Worm (Caenorhabditis elegans) whole organism, L1 larva: ENCODE measurements around the gene C01G12.5.

Source experiments
- C04F5.9 ChIP-seq: sonication (generic microtip); optimal IDR thresholded peaks from 2 replicates; lab custom pipeline; 2016; ENCODE audit warnings: missing genetic modification characterization, missing compliant biosample characterization
- C16A3.4 ChIP-seq: fragments of 150-350 bp; optimal IDR thresholded peaks from 2 replicates; lab custom pipeline; 2014; ENCODE audit warnings: missing biosample characterization, missing genetic modification characterization
- alr-1 ChIP-seq: fragments of 200-800 bp; sonication (Bioruptor generic); optimal IDR thresholded peaks from 2 replicates; lab custom pipeline; 2018; ENCODE audit warnings: borderline replicate concordance, mild to moderate bottlenecking, missing genetic modification characterization, missing compliant biosample characterization
- ama-1 ChIP-seq: fragments of 150-350 bp; optimal IDR thresholded peaks from 2 replicates; lab custom pipeline; 2014
- ceh-8 ChIP-seq: fragments of 200-800 bp; sonication (Bioruptor generic); optimal IDR thresholded peaks from 2 replicates; lab custom pipeline; 2018; ENCODE audit warnings: mild to moderate bottlenecking, missing genetic modification characterization, moderate library complexity, missing compliant biosample characterization
- ces-1 ChIP-seq: fragments of 150-350 bp; optimal IDR thresholded peaks from 2 replicates; lab custom pipeline; 2014; ENCODE audit warnings: missing biosample characterization, missing genetic modification reagents, missing genetic modification characterization
- efl-1 ChIP-seq, 4 experiments: fragments of 150-350 bp; optimal IDR thresholded peaks in 3 of 4; peaks in 1 of 4; 1 replicate in 1 of 4; 2 replicates in 3 of 4; lab custom pipeline; 2014; ENCODE audit warnings: missing biosample characterization in 2 of 4, missing genetic modification characterization in 2 of 4, missing genetic modification reagents in 2 of 4
- efl-3 ChIP-seq: fragments of 200-800 bp; sonication (Bioruptor generic); optimal IDR thresholded peaks from 2 replicates; lab custom pipeline; 2018; ENCODE audit warnings: mild to moderate bottlenecking, missing genetic modification characterization, missing compliant biosample characterization
- egl-13 ChIP-seq: sonication (generic microtip); optimal IDR thresholded peaks from 2 replicates; lab custom pipeline; 2016; ENCODE audit warnings: missing genotype, missing genetic modification reagents, missing genetic modification characterization, missing compliant biosample characterization
- egl-27 ChIP-seq, 2 experiments: fragments of 150-350 bp in 1 of 2; sonication (generic microtip); optimal IDR thresholded peaks; 3 replicates each; lab custom pipeline; 2017 to 2018; ENCODE audit warnings: missing biosample characterization in 2 of 2, missing genetic modification characterization in 2 of 2, missing genetic modification reagents in 2 of 2
- fkh-10 ChIP-seq: sonication (generic microtip); optimal IDR thresholded peaks from 2 replicates; lab custom pipeline; 2017; ENCODE audit warnings: missing biosample characterization, missing genetic modification reagents, missing genetic modification characterization
- fkh-8 ChIP-seq: sonication (generic microtip); optimal IDR thresholded peaks from 2 replicates; lab custom pipeline; 2016; ENCODE audit warnings: mild to moderate bottlenecking, missing genetic modification characterization, missing compliant biosample characterization
- fos-1 ChIP-seq: fragments of 150-350 bp; optimal IDR thresholded peaks from 2 replicates; lab custom pipeline; 2014; ENCODE audit warnings: missing biosample characterization, missing genetic modification characterization
- grh-1 ChIP-seq: fragments of 200-800 bp; sonication (Bioruptor generic); IDR thresholded peaks from 2 replicates; pipeline ENCODE4 v1.3.6; 2022; ENCODE audit warnings: missing genetic modification reagents, missing genetic modification characterization, missing compliant biosample characterization
- hlh-17 ChIP-seq: fragments of 200-800 bp; sonication (Bioruptor generic); optimal IDR thresholded peaks from 2 replicates; lab custom pipeline; 2018; ENCODE audit warnings: missing genetic modification characterization, mild to moderate bottlenecking, missing compliant biosample characterization, moderate library complexity, borderline replicate concordance
- hpl-2 ChIP-seq: fragments of 150-350 bp; optimal IDR thresholded peaks from 2 replicates; lab custom pipeline; 2014; ENCODE audit warnings: missing biosample characterization, missing genetic modification reagents, missing genetic modification characterization
- irx-1 ChIP-seq: sonication (generic microtip); optimal IDR thresholded peaks from 2 replicates; lab custom pipeline; 2016; ENCODE audit warnings: missing genetic modification characterization, missing compliant biosample characterization
- jun-1 ChIP-seq: fragments of 150-350 bp; optimal IDR thresholded peaks from 2 replicates; lab custom pipeline; 2014; ENCODE audit warnings: missing biosample characterization, missing genetic modification reagents, missing genetic modification characterization
- lin-13 ChIP-seq: fragments of 150-350 bp; optimal IDR thresholded peaks from 2 replicates; lab custom pipeline; 2014; ENCODE audit warnings: missing biosample characterization, missing genetic modification reagents, missing genetic modification characterization
- lin-14 ChIP-seq: fragments of 200-800 bp; sonication (Bioruptor generic); optimal IDR thresholded peaks from 2 replicates; lab custom pipeline; 2018; ENCODE audit warnings: mild to moderate bottlenecking, missing genetic modification characterization, moderate library complexity, missing compliant biosample characterization
- lin-35 ChIP-seq, 2 experiments: fragments of 150-350 bp; optimal IDR thresholded peaks; 2 replicates each; lab custom pipeline; 2014; ENCODE audit warnings: missing biosample characterization in 2 of 2, missing genetic modification characterization in 2 of 2, missing genetic modification reagents in 2 of 2
- lsy-2 ChIP-seq, 2 experiments: fragments of 150-350 bp; optimal IDR thresholded peaks; 2 replicates each; lab custom pipeline; 2014; ENCODE audit warnings: missing biosample characterization in 2 of 2, missing genetic modification characterization in 2 of 2
- mab-9 ChIP-seq: fragments of 200-800 bp; sonication (Bioruptor generic); IDR thresholded peaks from 2 replicates; pipeline ENCODE4 v1.3.6; 2022; ENCODE audit warnings: missing genetic modification reagents, missing genetic modification characterization, missing compliant biosample characterization
- mdl-1 ChIP-seq, 2 experiments: fragments of 150-350 bp; optimal IDR thresholded peaks; 2 replicates each; lab custom pipeline; 2014 to 2017; ENCODE audit warnings: missing biosample characterization in 2 of 2, missing genetic modification characterization in 2 of 2, inconsistent platforms in 1 of 2
- nhr-19 ChIP-seq: fragments of 200-800 bp; sonication (Bioruptor generic); conservative IDR thresholded peaks from 2 replicates; pipeline ENCODE4 v1.3.6; 2022; ENCODE audit warnings: missing genetic modification characterization, missing compliant biosample characterization
- nhr-20 ChIP-seq: sonication (generic microtip); optimal IDR thresholded peaks from 2 replicates; lab custom pipeline; 2016; ENCODE audit warnings: mild to moderate bottlenecking, missing genetic modification characterization, missing compliant biosample characterization
- nhr-71 ChIP-seq: sonication (generic microtip); optimal IDR thresholded peaks from 2 replicates; lab custom pipeline; 2016; ENCODE audit warnings: mild to moderate bottlenecking, missing genetic modification characterization, moderate library complexity, missing compliant biosample characterization
- nhr-85 ChIP-seq: sonication (generic microtip); peaks from one replicate; lab custom pipeline; 2016; ENCODE audit warnings: missing genetic modification characterization, inconsistent platforms, missing compliant biosample characterization
- nhr-90 ChIP-seq: sonication (generic microtip); optimal IDR thresholded peaks from 2 replicates; lab custom pipeline; 2016; ENCODE audit warnings: mild to moderate bottlenecking, missing genetic modification characterization, missing compliant biosample characterization; ENCODE audit not compliant: poor library complexity
- pag-3 ChIP-seq: sonication (generic microtip); optimal IDR thresholded peaks from 2 replicates; lab custom pipeline; 2017; ENCODE audit warnings: missing genetic modification characterization, mild to moderate bottlenecking, missing compliant biosample characterization, antibody characterized with exemption, borderline replicate concordance; ENCODE audit not compliant: insufficient read depth
- rnt-1 ChIP-seq: sonication (generic microtip); optimal IDR thresholded peaks from 2 replicates; lab custom pipeline; 2016; ENCODE audit warnings: mild to moderate bottlenecking, missing genetic modification characterization, moderate library complexity, missing compliant biosample characterization
- skn-1 ChIP-seq: fragments of 150-350 bp; optimal IDR thresholded peaks from 2 replicates; lab custom pipeline; 2014; ENCODE audit warnings: missing biosample characterization, missing genetic modification characterization
- snpc-4 ChIP-seq: fragments of 150-350 bp; optimal IDR thresholded peaks from 2 replicates; lab custom pipeline; 2014; ENCODE audit warnings: missing biosample characterization, missing genetic modification characterization
- snu-23 ChIP-seq: sonication (generic microtip); optimal IDR thresholded peaks from 2 replicates; lab custom pipeline; 2016; ENCODE audit warnings: missing genetic modification characterization, missing compliant biosample characterization
- sox-4 ChIP-seq: sonication (generic microtip); optimal IDR thresholded peaks from 2 replicates; lab custom pipeline; 2016; ENCODE audit warnings: missing genetic modification characterization, missing compliant biosample characterization
- sup-37 ChIP-seq: fragments of 200-800 bp; sonication (Bioruptor generic); optimal IDR thresholded peaks from 2 replicates; lab custom pipeline; 2018; ENCODE audit warnings: mild to moderate bottlenecking, missing genetic modification characterization, missing compliant biosample characterization
- vab-15 ChIP-seq: sonication (generic microtip); optimal IDR thresholded peaks from 2 replicates; lab custom pipeline; 2017; ENCODE audit warnings: missing genotype, mild to moderate bottlenecking, missing genetic modification characterization, missing compliant biosample characterization
- xbp-1 ChIP-seq: sonication (generic microtip); optimal IDR thresholded peaks from 2 replicates; lab custom pipeline; 2016; ENCODE audit warnings: missing genetic modification characterization, missing compliant biosample characterization
- zag-1 ChIP-seq: fragments of 150-350 bp; optimal IDR thresholded peaks from 2 replicates; lab custom pipeline; 2014; ENCODE audit warnings: missing biosample characterization, missing genetic modification characterization
- zip-4 ChIP-seq: fragments of 200-800 bp; sonication (Bioruptor generic); optimal IDR thresholded peaks from 2 replicates; lab custom pipeline; 2018; ENCODE audit warnings: mild to moderate bottlenecking, missing genetic modification characterization, moderate library complexity, missing compliant biosample characterization
- ztf-11 ChIP-seq, 2 experiments: sonication (generic microtip); optimal IDR thresholded peaks; 2 replicates each; lab custom pipeline; 2016 to 2017; ENCODE audit warnings: missing genetic modification characterization in 2 of 2, missing biosample characterization in 1 of 2, missing compliant biosample characterization in 1 of 2
- ztf-4 ChIP-seq: fragments of 150-350 bp; optimal IDR thresholded peaks from 2 replicates; lab custom pipeline; 2014; ENCODE audit warnings: missing biosample characterization, missing genetic modification characterization

Gene C01G12.5

DNA sequence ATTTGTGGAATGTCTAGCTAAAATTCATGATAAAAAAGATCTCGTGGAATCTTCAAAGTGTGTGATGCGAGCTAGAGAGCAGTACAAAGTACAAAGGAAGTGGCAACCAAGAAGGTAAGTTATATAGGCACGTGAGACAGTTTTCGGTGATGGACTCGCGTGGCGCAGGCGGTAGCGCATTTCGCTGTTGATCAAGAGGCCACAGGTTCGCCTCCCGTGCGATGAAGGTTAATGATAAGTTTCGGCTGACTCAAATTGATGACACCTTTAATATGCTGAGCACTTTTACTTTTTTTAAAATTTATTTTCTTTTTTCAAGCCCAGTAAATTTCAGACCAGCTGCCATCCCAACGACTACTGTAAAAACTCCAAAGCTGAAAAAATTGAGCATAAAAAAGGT is 29.6 kb upstream of the C01G12.5 start:
- TF ChIP-seq snu-23 (GFP tag; lab: Kevin White, UChicago) (peak; percentile 39), zag-1 (no peak), C16A3.4 (tag; lab: Kevin White, UChicago) (peak; percentile 0), lin-13 (GFP tag; lab: Kevin White, UChicago) (no peak), nhr-19 (GFP tag; lab: Robert Waterston, UW) (no peak; the same call in 1 of the 2 replicates), hpl-2 (GFP tag; lab: Kevin White, UChicago) (no peak), alr-1 (tag; lab: Kevin White, UChicago) (no peak), xbp-1 (tag; lab: Kevin White, UChicago) (no peak), fos-1 (tag; lab: Kevin White, UChicago) (no peak), vab-15 (tag; lab: Kevin White, UChicago) (no peak), mab-9 (GFP tag; lab: Robert Waterston, UW) (no peak), mdl-1 (tag; optimal IDR thresholded peaks at IDR 0.05; lab: Kevin White, UChicago) (no peak), efl-1 (optimal IDR thresholded peaks at IDR 0.05; lab: Kevin White, UChicago) (peak in 1 of 2 experiments; percentile 14), efl-1 (GFP tag; optimal IDR thresholded peaks at IDR 0.05 in 1 of 2; lab: Kevin White, UChicago) (peak in 1 of 2 experiments; percentile 92), lin-14 (GFP tag; lab: Kevin White, UChicago) (no peak), fkh-8 (tag; lab: Kevin White, UChicago) (no peak), hlh-17 (GFP tag; lab: Kevin White, UChicago) (no peak), sup-37 (GFP tag; lab: Kevin White, UChicago) (no peak), lin-35 (GFP tag; optimal IDR thresholded peaks at IDR 0.05; lab: Kevin White, UChicago) (peak in 1 of 2 experiments; percentile 59), pag-3 (tag; lab: Kevin White, UChicago) (no peak), grh-1 (0 out of 2 replicates have a peak, but pooled peaks have one; percentile 15), ztf-11 (tag; optimal IDR thresholded peaks at IDR 0.05; lab: Kevin White, UChicago) (no peak), ces-1 (GFP tag; lab: Kevin White, UChicago) (no peak), C04F5.9 (tag; lab: Kevin White, UChicago) (no peak), snpc-4 (tag; lab: Kevin White, UChicago) (no peak), egl-27 (tag; optimal IDR thresholded peaks at IDR 0.05; lab: Kevin White, UChicago) (no peak), irx-1 (tag; lab: Kevin White, UChicago) (no peak), nhr-71 (tag; lab: Kevin White, UChicago) (peak; percentile 45), ceh-8 (no peak), ztf-4 (tag; lab: Kevin White, UChicago) (no peak), egl-13 (tag; lab: Kevin White, UChicago) (no peak), nhr-20 (tag; lab: Kevin White, UChicago) (peak; percentile 28), fkh-10 (GFP tag; lab: Kevin White, UChicago) (no peak), zip-4 (GFP tag; lab: Kevin White, UChicago) (no peak), sox-4 (tag; lab: Kevin White, UChicago) (no peak), jun-1 (tag; lab: Kevin White, UChicago) (no peak), nhr-85 (tag; lab: Kevin White, UChicago) (peak; percentile 70), ama-1 (lab: Kevin White, UChicago) (no peak), nhr-90 (tag; lab: Kevin White, UChicago) (peak; percentile 61), efl-3 (GFP tag; lab: Kevin White, UChicago) (no peak), lsy-2 (tag; optimal IDR thresholded peaks at IDR 0.05; lab: Kevin White, UChicago) (no peak), rnt-1 (peak; percentile 12), skn-1 (tag; lab: Kevin White, UChicago) (no peak)
